Fruit fly (Drosophila melanogaster): ENCODE measurements around the gene CG32181.

The CG32181 gene

DNA sequence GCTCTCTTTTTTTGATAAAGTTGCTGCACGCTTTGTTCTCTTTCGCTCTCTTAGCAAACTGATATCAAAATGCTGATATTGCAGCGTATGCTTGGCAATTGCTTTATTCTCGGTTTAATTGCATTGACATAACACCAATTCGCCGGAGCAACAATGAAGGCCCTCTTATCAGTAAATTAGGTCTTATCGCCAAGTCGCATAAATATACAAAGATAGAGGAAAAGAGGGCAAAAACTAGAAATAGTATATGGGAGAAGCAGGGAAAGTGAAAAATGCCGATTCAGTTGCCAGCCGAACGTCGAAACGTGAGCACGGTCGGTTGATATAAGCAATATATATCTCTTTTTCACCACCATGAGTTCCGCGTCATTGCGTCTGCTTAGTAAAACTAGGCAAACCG lies 19.0 kb upstream of the CG32181 start, which contains the start of gene CG7460 (continued):
- TF ChIP-seq CG32767 (GFP tag; IDR thresholded peaks at IDR 0.05) (no peak), tgo (GFP tag; IDR thresholded peaks at IDR 0.05) (no peak), onecut (GFP tag; IDR thresholded peaks at IDR 0.05) (no peak), wek (GFP tag; optimal IDR thresholded peaks at IDR 0.05) (peak; percentile 68), CG7372 (GFP tag; IDR thresholded peaks at IDR 0.05) (no peak), bowl (GFP tag; IDR thresholded peaks at IDR 0.05) (no peak), CG30020 (tag; optimal IDR thresholded peaks at IDR 0.05) (no peak), ap (GFP tag; IDR thresholded peaks at IDR 0.05) (no peak), NFAT (GFP tag; IDR thresholded peaks at IDR 0.05) (no peak), mld (GFP tag; IDR thresholded peaks at IDR 0.05; ENCODE audit: partially characterized antibody) (no peak), CG10462 (GFP tag; optimal IDR thresholded peaks at IDR 0.05) (no peak), Sin3A (optimal IDR thresholded peaks at IDR 0.05) (no peak), fd64A (GFP tag; optimal IDR thresholded peaks at IDR 0.05) (peak; percentile 37), CG33213 (GFP tag; optimal IDR thresholded peaks at IDR 0.05) (no peak), Dbx (GFP tag; IDR thresholded peaks at IDR 0.05) (no peak), Dfd (GFP tag; optimal IDR thresholded peaks at IDR 0.05) (no peak), salm (tag; optimal IDR thresholded peaks at IDR 0.05) (peak; percentile 23), eyg (GFP tag; optimal IDR thresholded peaks at IDR 0.05) (no peak), Hr3 (GFP tag; optimal IDR thresholded peaks at IDR 0.05) (no peak), CG13123 (GFP tag; optimal IDR thresholded peaks at IDR 0.05) (no peak), CG30403 (GFP tag; optimal IDR thresholded peaks at IDR 0.05) (no peak), CG7556 (GFP tag; optimal IDR thresholded peaks at IDR 0.05) (no peak), oc (tag; optimal IDR thresholded peaks at IDR 0.05) (no peak), zf30C (GFP tag; optimal IDR thresholded peaks at IDR 0.05) (no peak), tio (GFP tag; optimal IDR thresholded peaks at IDR 0.05) (no peak), Hmx (GFP tag; optimal IDR thresholded peaks at IDR 0.05) (no peak), br (optimal IDR thresholded peaks at IDR 0.05) (no peak), CG10366 (GFP tag; IDR thresholded peaks at IDR 0.05) (no peak), CG11695 (GFP tag; IDR thresholded peaks at IDR 0.05) (no peak), amos (GFP tag; IDR thresholded peaks at IDR 0.05; ENCODE audit: partially characterized antibody) (no peak), Taf1 (GFP tag; IDR thresholded peaks at IDR 0.05) (no peak), CG9215 (GFP tag; IDR thresholded peaks at IDR 0.05) (no peak), Gug (GFP tag; IDR thresholded peaks at IDR 0.05) (no peak), MBD-R2 (GFP tag; IDR thresholded peaks at IDR 0.05) (no peak), dysf (GFP tag; IDR thresholded peaks at IDR 0.05) (no peak), CG4404 (GFP tag; IDR thresholded peaks at IDR 0.05) (no peak), Asciz (GFP tag; optimal IDR thresholded peaks at IDR 0.05) (no peak), BtbVII (GFP tag; optimal IDR thresholded peaks at IDR 0.05) (peak; percentile 31), hbn (GFP tag; IDR thresholded peaks at IDR 0.05; ENCODE audit: partially characterized antibody) (no peak), CG14860 (GFP tag; IDR thresholded peaks at IDR 0.05; ENCODE audit: partially characterized antibody) (no peak), Lhr (GFP tag; optimal IDR thresholded peaks at IDR 0.05) (no peak), bsh (GFP tag; optimal IDR thresholded peaks at IDR 0.05) (no peak), Jarid2 (GFP tag; optimal IDR thresholded peaks at IDR 0.05) (peak; percentile 87), Aef1 (GFP tag; IDR thresholded peaks at IDR 0.05) (no peak), CG10209 (GFP tag; optimal IDR thresholded peaks at IDR 0.05) (no peak), CG15601 (tag; optimal IDR thresholded peaks at IDR 0.05) (no peak), ftz-f1 (GFP tag; optimal IDR thresholded peaks at IDR 0.05) (no peak), Atf-2 (GFP tag; optimal IDR thresholded peaks at IDR 0.05) (no peak), pnt (GFP tag; optimal IDR thresholded peaks at IDR 0.05) (no peak), D19B (GFP tag; optimal IDR thresholded peaks at IDR 0.05) (no peak), fd96Cb (tag; optimal IDR thresholded peaks at IDR 0.05) (no peak), CG2116 (GFP tag; optimal IDR thresholded peaks at IDR 0.05) (no peak), YL-1 (GFP tag; optimal IDR thresholded peaks at IDR 0.05) (no peak)
